Worm (Caenorhabditis elegans) whole organism, young adult: ENCODE measurements around the gene bec-1.
A peak's percentile ranks its signal among the peaks of the same experiment; 100 is the strongest.

ENCODE experiments used
- B0035.1 ChIP-seq: sonication (generic microtip); optimal IDR thresholded peaks from 2 replicates; lab custom pipeline; 2016; ENCODE audit warnings: missing genetic modification characterization, mild to moderate bottlenecking, missing compliant biosample characterization, missing genotype, missing genetic modification reagents
- T07F8.4 ChIP-seq: sonication (generic microtip); optimal IDR thresholded peaks from 2 replicates; lab custom pipeline; 2016; ENCODE audit warnings: mild to moderate bottlenecking, missing genetic modification characterization, moderate library complexity, missing compliant biosample characterization
- T26A5.8 ChIP-seq: sonication (generic microtip); optimal IDR thresholded peaks from 2 replicates; lab custom pipeline; 2016; ENCODE audit warnings: missing genetic modification characterization, missing compliant biosample characterization
- Y53F4B.3 ChIP-seq: fragments of 200-800 bp; sonication (Bioruptor generic); IDR thresholded peaks from 2 replicates; pipeline ENCODE4 v1.3.6; 2022; ENCODE audit warnings: missing genetic modification reagents, missing genetic modification characterization, missing compliant biosample characterization
- Y56A3A.18 ChIP-seq: fragments of 200-800 bp; sonication (Bioruptor generic); IDR thresholded peaks from 2 replicates; pipeline ENCODE4 v1.3.6; 2022; ENCODE audit warnings: missing genetic modification reagents, missing genetic modification characterization, missing compliant biosample characterization
- Y79H2A.3 ChIP-seq: fragments of 200-800 bp; sonication (Bioruptor generic); conservative IDR thresholded peaks from 2 replicates; pipeline ENCODE4 v1.3.6; 2022; ENCODE audit warnings: missing genetic modification reagents, missing genetic modification characterization, missing compliant biosample characterization
- attf-5 ChIP-seq: fragments of 200-800 bp; sonication (Bioruptor generic); optimal IDR thresholded peaks from 2 replicates; lab custom pipeline; 2018; ENCODE audit warnings: mild to moderate bottlenecking, missing genetic modification characterization, missing compliant biosample characterization
- attf-6 ChIP-seq: fragments of 200-800 bp; sonication (Bioruptor generic); IDR thresholded peaks from 2 replicates; pipeline ENCODE4 v1.3.6; 2022; ENCODE audit warnings: missing genetic modification reagents, missing genetic modification characterization, missing compliant biosample characterization
- bed-1 ChIP-seq: fragments of 200-800 bp; sonication (Bioruptor generic); IDR thresholded peaks from 2 replicates; pipeline ENCODE4 v1.3.6; 2022; ENCODE audit warnings: missing genetic modification reagents, missing genetic modification characterization, missing compliant biosample characterization
- ceh-100 ChIP-seq: fragments of 200-800 bp; sonication (Bioruptor generic); IDR thresholded peaks from 2 replicates; pipeline ENCODE4 v1.3.6; 2022; ENCODE audit warnings: missing genetic modification reagents, missing genetic modification characterization, missing compliant biosample characterization
- ceh-40 ChIP-seq: fragments of 200-800 bp; sonication (Bioruptor generic); IDR thresholded peaks from 2 replicates; pipeline ENCODE4 v1.3.6; 2022; ENCODE audit warnings: missing genetic modification characterization, missing compliant biosample characterization
- die-1 ChIP-seq: sonication (generic microtip); optimal IDR thresholded peaks from 2 replicates; lab custom pipeline; 2016; ENCODE audit warnings: missing genotype, mild to moderate bottlenecking, missing genetic modification characterization, missing compliant biosample characterization
- fkh-3 ChIP-seq: sonication (generic microtip); optimal IDR thresholded peaks from 2 replicates; lab custom pipeline; 2016; ENCODE audit warnings: mild to moderate bottlenecking, missing genetic modification characterization, missing compliant biosample characterization
- hlh-12 ChIP-seq: sonication (generic microtip); optimal IDR thresholded peaks from 2 replicates; lab custom pipeline; 2016; ENCODE audit warnings: missing genetic modification characterization, missing compliant biosample characterization
- hrde-1 ChIP-seq: sonication (generic microtip); optimal IDR thresholded peaks from 2 replicates; lab custom pipeline; 2016; ENCODE audit warnings: missing genetic modification characterization, mild to moderate bottlenecking, missing compliant biosample characterization, moderate library complexity, missing genotype, missing genetic modification reagents, borderline replicate concordance
- let-607 ChIP-seq, 2 experiments: fragments of 200-800 bp in 1 of 2; sonication (Bioruptor generic) in 1 of 2; sonication (generic microtip) in 1 of 2; optimal IDR thresholded peaks; 2 replicates each; lab custom pipeline; 2016 to 2018; ENCODE audit warnings: mild to moderate bottlenecking in 2 of 2, missing compliant biosample characterization in 2 of 2, missing genetic modification characterization in 2 of 2, moderate library complexity in 2 of 2, missing genotype in 1 of 2
- lsl-1 ChIP-seq: fragments of 200-800 bp; sonication (Bioruptor generic); optimal IDR thresholded peaks from 2 replicates; lab custom pipeline; 2018; ENCODE audit warnings: mild to moderate bottlenecking, missing genetic modification characterization, moderate library complexity, missing compliant biosample characterization
- madf-3 ChIP-seq: fragments of 200-800 bp; sonication (Bioruptor generic); IDR thresholded peaks from 2 replicates; pipeline ENCODE4 v1.3.6; 2022; ENCODE audit warnings: missing genetic modification reagents, missing genetic modification characterization, missing compliant biosample characterization
- mel-28 ChIP-seq: sonication (generic microtip); optimal IDR thresholded peaks from 2 replicates; lab custom pipeline; 2016; ENCODE audit warnings: borderline replicate concordance, mild to moderate bottlenecking, missing genetic modification characterization, missing compliant biosample characterization
- nfya-1 ChIP-seq: sonication (generic microtip); optimal IDR thresholded peaks from 2 replicates; lab custom pipeline; 2017; ENCODE audit warnings: antibody characterized with exemption, missing compliant biosample characterization, missing genetic modification characterization, borderline replicate concordance; ENCODE audit not compliant: insufficient read depth
- nhr-120 ChIP-seq: fragments of 200-800 bp; sonication (Bioruptor generic); IDR thresholded peaks from 2 replicates; pipeline ENCODE4 v1.3.6; 2022; ENCODE audit warnings: missing genetic modification characterization, missing compliant biosample characterization
- pha-4 ChIP-seq: fragments of 150-350 bp; sonication (generic microtip); optimal IDR thresholded peaks from 2 replicates; lab custom pipeline; 2014; ENCODE audit warnings: missing biosample characterization, missing genetic modification reagents, missing genetic modification characterization
- sdz-38 ChIP-seq: sonication (generic microtip); optimal IDR thresholded peaks from 2 replicates; lab custom pipeline; 2016; ENCODE audit warnings: missing genotype, missing genetic modification characterization, missing compliant biosample characterization
- sea-2 ChIP-seq: fragments of 200-800 bp; sonication (Bioruptor generic); IDR thresholded peaks from 2 replicates; pipeline ENCODE4 v1.3.6; 2022; ENCODE audit warnings: missing genetic modification characterization, missing compliant biosample characterization
- snpc-4 ChIP-seq, 5 experiments: fragments of 150-350 bp in 1 of 5; sonication (generic microtip) in 4 of 5; optimal IDR thresholded peaks; 2 replicates each; lab custom pipeline; 2014 to 2018; ENCODE audit warnings: missing genetic modification characterization in 5 of 5, missing biosample characterization in 3 of 5, antibody characterized with exemption in 2 of 5, mild to moderate bottlenecking in 2 of 5, missing compliant biosample characterization in 2 of 5, missing genotype in 2 of 5, moderate library complexity in 2 of 5, missing genetic modification reagents in 1 of 5
- sptf-2 ChIP-seq: fragments of 200-800 bp; sonication (Bioruptor generic); optimal IDR thresholded peaks from 2 replicates; lab custom pipeline; 2018; ENCODE audit warnings: mild to moderate bottlenecking, missing genetic modification characterization, missing compliant biosample characterization
- tbp1 ChIP-seq: fragments of 200-800 bp; sonication (Bioruptor generic); optimal IDR thresholded peaks from 2 replicates; lab custom pipeline; 2018; ENCODE audit warnings: mild to moderate bottlenecking, missing genetic modification characterization, missing compliant biosample characterization
- tlf-1 ChIP-seq: fragments of 200-800 bp; sonication (Bioruptor generic); optimal IDR thresholded peaks from 2 replicates; lab custom pipeline; 2018; ENCODE audit warnings: mild to moderate bottlenecking, missing genetic modification characterization, missing compliant biosample characterization
- zim-3 ChIP-seq: sonication (generic microtip); optimal IDR thresholded peaks from 2 replicates; lab custom pipeline; 2017; ENCODE audit warnings: mild to moderate bottlenecking, missing genetic modification characterization, moderate library complexity, missing compliant biosample characterization
- ztf-18 ChIP-seq: sonication (generic microtip); optimal IDR thresholded peaks from 2 replicates; lab custom pipeline; 2016; ENCODE audit warnings: missing genotype, mild to moderate bottlenecking, missing genetic modification characterization, missing compliant biosample characterization
- ztf-22 ChIP-seq: fragments of 200-800 bp; sonication (Bioruptor generic); optimal IDR thresholded peaks from 2 replicates; lab custom pipeline; 2018; ENCODE audit warnings: mild to moderate bottlenecking, missing genetic modification characterization, moderate library complexity, missing compliant biosample characterization
- ztf-26 ChIP-seq: sonication (generic microtip); optimal IDR thresholded peaks from 2 replicates; lab custom pipeline; 2017; ENCODE audit warnings: missing genetic modification characterization, missing compliant biosample characterization
- ztf-28 ChIP-seq: fragments of 200-800 bp; sonication (Bioruptor generic); IDR thresholded peaks from 2 replicates; pipeline ENCODE4 v1.3.6; 2022; ENCODE audit warnings: missing genetic modification reagents, missing genetic modification characterization, missing compliant biosample characterization

bec-1 gene

DNA sequence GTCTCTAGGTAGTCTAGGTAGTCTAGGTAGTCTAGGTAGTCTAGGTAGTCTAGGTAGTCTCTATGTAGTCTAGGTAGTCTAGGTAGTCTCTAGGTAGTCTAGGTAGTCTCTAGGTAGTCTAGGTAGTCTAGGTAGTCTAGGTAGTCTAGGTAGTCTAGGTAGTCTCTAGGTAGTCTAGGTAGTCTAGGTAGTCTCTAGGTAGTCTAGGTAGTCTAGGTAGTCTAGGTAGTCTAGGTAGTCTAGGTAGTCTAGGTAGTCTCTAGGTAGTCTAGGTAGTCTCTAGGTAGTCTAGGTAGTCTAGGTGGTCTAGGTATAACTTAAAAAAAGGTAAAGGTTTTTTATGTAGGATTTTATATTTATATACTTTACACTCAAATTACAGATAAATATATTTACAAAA is 27.0 kb upstream of the bec-1 start:
- TF ChIP-seq attf-6 (GFP tag; lab: Robert Waterston, UW): 0 out of 2 replicates have a peak, but pooled peaks have one; percentile 14
- TF ChIP-seq madf-3 (GFP tag; lab: Robert Waterston, UW): peak; percentile 80; the same call in 1 of the 2 replicates

DNA sequence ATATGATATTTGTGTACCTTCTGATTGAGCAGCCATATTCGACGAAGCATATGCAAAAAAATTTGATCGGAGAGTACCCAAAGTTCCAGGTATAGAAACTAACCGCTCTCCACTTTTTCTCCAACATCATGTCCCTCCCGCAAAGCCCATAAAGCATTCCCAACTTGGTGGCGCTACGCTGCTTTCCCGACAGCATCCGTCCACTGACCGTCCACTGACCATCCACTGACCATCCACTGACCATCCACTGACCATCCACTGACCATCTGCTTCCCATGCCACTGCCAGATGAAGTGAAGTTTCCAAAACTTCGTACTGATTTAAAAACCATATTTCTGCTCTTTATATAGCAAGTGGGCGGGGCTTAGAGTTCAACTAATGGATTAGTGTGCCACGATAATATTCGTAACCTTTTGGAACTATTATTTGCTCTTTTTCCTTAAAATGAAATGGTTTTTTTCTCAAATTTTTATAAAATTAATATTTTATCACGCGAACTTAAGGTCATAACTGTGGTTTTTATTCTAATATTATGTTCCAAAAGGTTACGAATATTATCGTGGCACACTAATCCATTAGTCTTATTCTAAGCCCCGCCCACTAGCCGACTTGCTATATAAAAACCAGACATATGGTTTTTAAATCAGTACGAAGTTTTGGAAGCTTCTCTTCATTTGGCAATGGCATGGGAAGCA is 26.3 kb upstream of the bec-1 start, which contains the start of gene C55C3.8:
TSS of gene C55C3.8 (plus strand) at position 645 of the 695 bp plus-strand sequence.
- TF ChIP-seq Y56A3A.18: no peak
- TF ChIP-seq Y53F4B.3: no peak
- no peak for TF ChIP-seq ztf-28 (GFP tag; lab: Robert Waterston, UW)
- TF ChIP-seq fkh-3 (tag; lab: Kevin White, UChicago): no peak
- TF ChIP-seq tbp1 (GFP tag; lab: Kevin White, UChicago): no peak
- TF ChIP-seq ztf-22 (GFP tag; lab: Kevin White, UChicago): no peak
- TF ChIP-seq tlf-1 (GFP tag; lab: Kevin White, UChicago): no peak
- TF ChIP-seq attf-5: no peak
- TF ChIP-seq zim-3 (tag; lab: Kevin White, UChicago): no peak
- TF ChIP-seq bed-1 (GFP tag; lab: Robert Waterston, UW): no peak
- no peak for TF ChIP-seq ceh-40
- no peak for TF ChIP-seq ztf-26 (tag; lab: Kevin White, UChicago)
- no peak for TF ChIP-seq sptf-2 (GFP tag; lab: Kevin White, UChicago)
- no peak for TF ChIP-seq hlh-12
- no peak for TF ChIP-seq sea-2
- no peak for TF ChIP-seq pha-4 (tag; lab: Kevin White, UChicago)
- no peak for TF ChIP-seq sdz-38
- TF ChIP-seq B0035.1 (tag; lab: Kevin White, UChicago): no peak
- TF ChIP-seq, all 124 proteins: peak for 0

DNA sequence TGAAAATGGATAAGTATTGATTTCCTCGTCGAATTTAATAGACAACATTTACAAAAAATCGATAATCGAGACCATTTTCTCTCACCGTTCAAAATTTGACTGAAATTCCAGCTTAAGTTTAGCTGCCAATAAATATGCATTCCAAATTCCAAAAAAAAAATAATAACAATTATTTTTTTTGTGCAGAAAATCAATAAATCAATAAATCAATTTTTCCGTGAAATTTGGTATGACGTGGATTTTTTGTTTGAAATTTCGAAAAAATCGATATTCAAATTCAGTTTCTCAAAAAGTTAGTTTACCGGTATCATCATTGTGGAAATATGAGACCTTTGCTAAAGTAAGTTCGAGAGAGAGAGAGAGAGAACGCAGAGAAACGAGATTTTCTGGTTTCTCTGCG is 20.8 kb upstream of the bec-1 start, which contains the start of gene C55C3.3:
TSS of gene C55C3.3 (plus strand) at position 274 of the 400 bp plus-strand sequence.
- TF ChIP-seq die-1: no peak
- no peak for TF ChIP-seq snpc-4 (GFP tag; optimal IDR thresholded peaks at IDR 0.05; lab: Kevin White, UChicago)
- TF ChIP-seq snpc-4 (tag; optimal IDR thresholded peaks at IDR 0.05; lab: Kevin White, UChicago): peak in 1 of 4 experiments; percentile 61

DNA sequence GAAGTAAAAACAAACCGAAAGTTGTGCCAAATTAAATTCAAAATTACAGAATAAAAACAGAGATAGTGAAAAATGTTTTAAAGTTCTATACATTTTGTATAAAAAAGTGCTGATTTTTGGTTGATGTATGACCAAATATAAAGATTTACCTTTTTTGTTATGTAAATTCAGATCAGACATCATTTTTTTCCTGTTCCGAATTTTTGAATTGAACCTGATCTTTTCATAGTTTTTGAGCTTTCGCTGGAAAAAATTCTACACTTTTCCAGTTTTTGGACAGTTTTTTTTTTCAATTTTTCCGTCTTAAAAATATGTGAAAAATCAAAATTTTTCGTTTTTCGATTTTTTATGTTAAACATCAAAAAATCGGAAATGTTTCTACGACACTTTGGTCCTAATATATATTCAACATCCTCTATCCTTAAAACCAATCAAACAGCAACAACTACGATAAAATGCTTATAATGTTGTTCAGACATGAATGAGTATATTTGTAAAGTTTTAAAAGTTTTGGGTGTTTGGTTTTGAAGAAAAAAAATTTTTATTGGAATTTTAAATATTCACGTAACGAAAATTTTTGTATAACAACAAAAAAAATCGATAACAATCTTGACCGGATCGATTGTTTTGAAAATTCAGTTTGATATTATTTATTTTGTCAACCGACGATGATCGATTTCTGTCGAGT is 18.5 kb upstream of the bec-1 start, which contains the start of the genes C55C3.7 and C55C3.6:
TSS of gene C55C3.7 (minus strand) at position 101 of the 688 bp plus-strand sequence.
TSS of gene C55C3.6 (plus strand) at position 638 of the 688 bp plus-strand sequence.
- TF ChIP-seq mel-28 (no peak), ztf-18 (no peak), ceh-100 (GFP tag; lab: Robert Waterston, UW) (no peak), tlf-1 (GFP tag; lab: Kevin White, UChicago) (no peak), T26A5.8 (tag; lab: Kevin White, UChicago) (no peak), Y79H2A.3 (GFP tag; lab: Robert Waterston, UW) (no peak)
- TF ChIP-seq, all 124 proteins: peak for 0

DNA sequence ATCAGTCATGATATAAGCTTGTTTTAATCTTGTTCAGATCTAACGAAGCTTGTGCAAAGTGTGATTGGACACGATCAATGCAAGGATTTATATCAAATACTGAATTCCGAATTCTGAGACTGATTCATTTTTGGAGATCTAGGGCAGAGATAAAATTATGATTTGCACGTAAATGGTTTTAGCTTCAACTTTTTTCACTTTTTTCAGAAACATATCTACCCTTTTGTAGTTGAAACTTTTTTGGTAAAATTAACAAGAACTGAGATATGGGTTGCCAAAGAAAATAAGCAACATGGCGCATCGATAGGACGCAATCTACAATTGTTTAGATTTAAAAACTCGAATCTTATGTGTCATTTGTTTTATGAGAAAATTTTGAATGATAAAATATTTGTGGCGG is 13.8 kb upstream of the bec-1 start, which contains the start of gene C55C3.4:
TSS of gene C55C3.4 (minus strand) at position 101 of the 400 bp plus-strand sequence.
- TF ChIP-seq lsl-1 (GFP tag; lab: Kevin White, UChicago) (no peak), nfya-1 (tag; lab: Kevin White, UChicago) (no peak), nhr-120 (GFP tag; lab: Robert Waterston, UW) (no peak), T07F8.4 (tag; lab: Kevin White, UChicago) (no peak), hrde-1 (tag; lab: Kevin White, UChicago) (no peak), let-607 (tag; optimal IDR thresholded peaks at IDR 0.05; lab: Kevin White, UChicago) (no peak)
